Fruit fly (Drosophila melanogaster): ENCODE measurements around the gene Pdha.

Pdha gene

dm6 chrX:4666650-4667360 is 35.3 kb upstream of the Pdha start, which contains the start of gene CG3009 (continued):
- peak; percentile 96 for TF ChIP-seq Atf3 (GFP tag; optimal IDR thresholded peaks at IDR 0.05)
- TF ChIP-seq cg (GFP tag; optimal IDR thresholded peaks at IDR 0.05): peak; percentile 27
- TF ChIP-seq dysf (GFP tag; IDR thresholded peaks at IDR 0.05): peak; percentile 99
- peak; percentile 98 for TF ChIP-seq Xbp1 (GFP tag; optimal IDR thresholded peaks at IDR 0.05)
- TF ChIP-seq unpg (GFP tag; optimal IDR thresholded peaks at IDR 0.05): peak; percentile 97
- TF ChIP-seq CG32532 (GFP tag; IDR thresholded peaks at IDR 0.05): peak; percentile 99
- peak; percentile 98 for TF ChIP-seq Meics (GFP tag; optimal IDR thresholded peaks at IDR 0.05)
- peak; percentile 98 for TF ChIP-seq ems (GFP tag; optimal IDR thresholded peaks at IDR 0.05)
- no peak for TF ChIP-seq vnd (GFP tag; IDR thresholded peaks at IDR 0.05; ENCODE audit: partially characterized antibody)
- peak; percentile 92 for TF ChIP-seq salm (tag; optimal IDR thresholded peaks at IDR 0.05)
- no peak for TF ChIP-seq Tbp (GFP tag; optimal IDR thresholded peaks at IDR 0.05)
- TF ChIP-seq CG10366 (GFP tag; IDR thresholded peaks at IDR 0.05): peak; percentile 97
- peak; percentile 96 for TF ChIP-seq CG1792 (GFP tag; optimal IDR thresholded peaks at IDR 0.05)
- TF ChIP-seq CG17802 (tag; optimal IDR thresholded peaks at IDR 0.05): peak; percentile 84
- TF ChIP-seq D (optimal IDR thresholded peaks at IDR 0.05): no peak
- peak; percentile 91 for TF ChIP-seq D (GFP tag; optimal IDR thresholded peaks at IDR 0.05)
- TF ChIP-seq CG8089 (GFP tag; optimal IDR thresholded peaks at IDR 0.05): peak; percentile 97
- TF ChIP-seq emc (GFP tag; optimal IDR thresholded peaks at IDR 0.05): peak; percentile 96
- peak; percentile 94 to 95 for TF ChIP-seq bsh (GFP tag; optimal IDR thresholded peaks at IDR 0.05)
- TF ChIP-seq CG9876 (GFP tag; optimal IDR thresholded peaks at IDR 0.05): peak; percentile 96
- TF ChIP-seq tup (GFP tag; optimal IDR thresholded peaks at IDR 0.05): peak; percentile 95
- TF ChIP-seq ERR (GFP tag; optimal IDR thresholded peaks at IDR 0.05): peak; percentile 97
- peak; percentile 96 for TF ChIP-seq Hr3 (GFP tag; optimal IDR thresholded peaks at IDR 0.05)
- TF ChIP-seq CG9797 (GFP tag; optimal IDR thresholded peaks at IDR 0.05): peak; percentile 50
- TF ChIP-seq CG9932 (GFP tag; IDR thresholded peaks at IDR 0.05): peak; percentile 99
- peak; percentile 98 for TF ChIP-seq CG7556 (GFP tag; optimal IDR thresholded peaks at IDR 0.05)
- peak; percentile 98 to 99 for TF ChIP-seq dpn (GFP tag; optimal IDR thresholded peaks at IDR 0.05)
- TF ChIP-seq Blimp-1 (GFP tag; optimal IDR thresholded peaks at IDR 0.05): peak; percentile 94
- TF ChIP-seq BEAF-32 (GFP tag; optimal IDR thresholded peaks at IDR 0.05): peak; percentile 27
- peak; percentile 98 for TF ChIP-seq Hsf (GFP tag; optimal IDR thresholded peaks at IDR 0.05)
- no peak for TF ChIP-seq CG14860 (GFP tag; IDR thresholded peaks at IDR 0.05; ENCODE audit: partially characterized antibody)
- TF ChIP-seq chif (GFP tag; optimal IDR thresholded peaks at IDR 0.05): peak; percentile 95 to 97
- peak; percentile 97 for TF ChIP-seq CG4424 (GFP tag; optimal IDR thresholded peaks at IDR 0.05)
- peak; percentile 95 for TF ChIP-seq CG16779 (GFP tag; IDR thresholded peaks at IDR 0.05)
- TF ChIP-seq bab2 (GFP tag; optimal IDR thresholded peaks at IDR 0.05): peak; percentile 97
- TF ChIP-seq ham (GFP tag; IDR thresholded peaks at IDR 0.05): peak; percentile 96
- peak; percentile 92 for TF ChIP-seq CG15601 (tag; optimal IDR thresholded peaks at IDR 0.05)
- no peak for TF ChIP-seq sna (GFP tag; IDR thresholded peaks at IDR 0.05; ENCODE audit: partially characterized antibody)
- peak; percentile 93 for TF ChIP-seq run (tag; optimal IDR thresholded peaks at IDR 0.05)
- peak; percentile 78 for TF ChIP-seq CTCF (GFP tag; optimal IDR thresholded peaks at IDR 0.05)
- no peak for TF ChIP-seq zen2 (GFP tag; IDR thresholded peaks at IDR 0.05; ENCODE audit: partially characterized antibody)
- peak; percentile 98 for TF ChIP-seq dmrt99B (tag; optimal IDR thresholded peaks at IDR 0.05)
- TF ChIP-seq CG6254 (GFP tag; optimal IDR thresholded peaks at IDR 0.05): peak; percentile 92
- peak; percentile 92 for TF ChIP-seq GATAe (GFP tag; conservative IDR thresholded peaks at IDR 0.05)
- TF ChIP-seq HLH54F (GFP tag; optimal IDR thresholded peaks at IDR 0.05): peak; percentile 98
- TF ChIP-seq crc (GFP tag; optimal IDR thresholded peaks at IDR 0.05): peak; percentile 96
- no peak for TF ChIP-seq Trl (optimal IDR thresholded peaks at IDR 0.05)
- TF ChIP-seq Trl (GFP tag; optimal IDR thresholded peaks at IDR 0.05): peak; percentile 99
- TF ChIP-seq CG4707 (GFP tag; optimal IDR thresholded peaks at IDR 0.05): peak; percentile 90
- TF ChIP-seq CG4360 (GFP tag; IDR thresholded peaks at IDR 0.05): peak; percentile 72
